Fruit fly (Drosophila melanogaster) whole organism: Measurements from ENCODE around the gene sea.

Source experiments
- CG8478 ChIP-seq: fragments of >200 bp; optimal IDR thresholded peaks from 2 replicates; lab custom pipeline; 2018; ENCODE audit warnings: inconsistent platforms
- Dll ChIP-seq: fragments of >200 bp; optimal IDR thresholded peaks from 2 replicates; lab custom pipeline; 2017
- EcR ChIP-seq, 2 experiments: fragments of >200 bp; optimal IDR thresholded peaks; 2 replicates each; lab custom pipeline; 2017; ENCODE audit warnings: missing biosample characterization in 2 of 2, missing genetic modification characterization in 2 of 2, missing genetic modification reagents in 2 of 2
- pan ChIP-seq: fragments of >200 bp; optimal IDR thresholded peaks from 2 replicates; lab custom pipeline; 2017
- psq ChIP-seq: fragments of >200 bp; optimal IDR thresholded peaks from 2 replicates; lab custom pipeline; 2017
- usp ChIP-seq: fragments of >200 bp; optimal IDR thresholded peaks from 2 replicates; lab custom pipeline; 2017; ENCODE audit warnings: missing biosample characterization, missing genetic modification characterization, mixed read lengths

Gene sea

DNA sequence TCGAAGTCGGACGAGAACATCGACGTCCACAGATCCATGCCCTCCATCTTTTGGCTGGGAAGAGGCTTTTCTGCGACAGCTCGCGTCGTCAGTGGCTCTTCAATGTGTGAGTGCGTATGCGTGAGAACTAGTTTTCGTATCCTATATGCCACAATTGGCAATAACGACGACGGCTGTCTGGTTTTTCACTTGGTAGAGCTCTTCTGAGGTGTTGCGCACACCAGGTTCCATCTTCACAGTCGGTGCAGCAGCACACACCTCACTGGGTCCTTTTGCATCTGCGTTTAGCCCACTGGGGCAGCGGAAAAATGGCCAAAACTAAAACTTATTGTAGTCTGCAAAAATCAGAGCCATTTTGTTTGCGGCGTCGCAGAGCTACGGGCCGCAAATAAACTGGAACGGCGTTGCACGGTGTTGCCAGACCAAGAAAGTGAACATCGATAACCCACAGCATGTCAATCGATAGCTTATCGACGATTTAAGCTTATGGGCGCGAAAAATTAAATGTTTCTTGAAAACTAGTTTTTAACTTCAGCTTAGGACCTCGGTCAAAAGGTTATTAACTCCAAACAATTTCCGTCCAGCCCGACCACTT, 23.0 kb upstream of the sea start, which contains the start of gene CG6791:
TSS of gene CG6791 (minus strand) at position 383 of the 595 bp plus-strand sequence.
- TF ChIP-seq psq (lab: Kevin White, UChicago) = no peak
- TF ChIP-seq usp (GFP tag; lab: Kevin White, UChicago) = no peak
- TF ChIP-seq pan (lab: Kevin White, UChicago) = no peak
- TF ChIP-seq EcR (GFP tag; optimal IDR thresholded peaks at IDR 0.05; lab: Kevin White, UChicago) = no peak
- TF ChIP-seq Dll (lab: Kevin White, UChicago) = no peak
- TF ChIP-seq CG8478 (lab: Kevin White, UChicago) = no peak

DNA sequence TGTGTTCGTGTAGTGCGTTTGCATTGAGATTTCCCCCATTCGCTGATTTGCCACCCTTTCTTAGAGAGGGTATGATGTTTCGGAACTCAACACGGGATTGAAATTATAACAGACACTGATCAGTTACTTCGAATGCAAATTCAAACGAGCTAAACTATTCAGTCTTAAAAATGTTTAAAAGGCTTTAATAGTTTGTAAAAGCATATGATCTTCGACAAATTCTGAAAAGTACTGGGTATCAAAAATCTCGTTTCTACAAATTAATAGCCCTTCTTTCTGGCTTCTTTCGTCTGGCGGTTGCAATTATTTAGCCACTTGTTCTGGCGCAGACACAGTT, 15.4 kb upstream of the sea start:
- no peak for TF ChIP-seq EcR (GFP tag; optimal IDR thresholded peaks at IDR 0.05; lab: Kevin White, UChicago)
- no peak for TF ChIP-seq usp (GFP tag; lab: Kevin White, UChicago)
- TF ChIP-seq psq (lab: Kevin White, UChicago) = no peak
- TF ChIP-seq pan (lab: Kevin White, UChicago) = peak; percentile 35

DNA sequence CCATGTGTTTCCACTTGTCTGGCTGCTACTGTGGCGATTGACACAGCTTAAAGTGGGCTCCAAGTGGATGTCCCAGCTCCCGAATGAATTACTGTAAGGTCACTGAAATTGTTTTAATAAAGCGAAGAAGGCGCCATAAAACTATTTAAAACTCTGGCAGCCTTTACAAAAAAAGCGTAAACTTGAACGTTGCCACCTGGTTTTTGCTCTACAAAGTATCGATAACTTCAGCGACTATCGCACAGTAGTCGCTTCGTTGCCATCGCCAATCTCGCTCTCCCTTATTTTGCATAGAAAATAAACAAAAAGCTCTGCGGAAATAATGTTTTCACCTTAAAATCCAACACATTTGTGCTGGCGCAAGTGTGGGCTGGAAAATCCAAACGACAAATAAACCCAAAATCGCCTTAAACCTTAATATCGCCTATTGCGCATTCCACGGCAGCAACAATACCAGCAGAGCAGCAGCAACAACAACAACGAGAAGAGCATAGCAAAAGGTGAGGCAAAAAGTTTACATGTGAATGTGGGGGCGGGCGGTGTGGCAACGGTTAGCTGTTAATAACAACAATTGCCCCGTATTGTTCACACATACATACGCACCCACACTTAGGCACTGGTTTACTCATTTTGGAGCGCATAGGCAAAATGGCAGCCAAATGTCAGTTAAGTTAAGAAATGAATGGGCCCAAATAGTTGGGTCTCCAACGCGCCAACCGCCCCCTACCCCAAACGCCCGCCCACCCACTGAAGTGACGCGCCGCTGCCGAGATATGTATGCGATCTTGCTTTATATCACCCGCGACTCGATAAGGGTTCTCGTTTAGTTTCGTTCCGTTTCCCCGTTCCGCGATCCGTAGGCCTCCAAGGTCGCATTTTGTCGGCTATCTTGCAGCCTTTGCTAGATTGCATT, 14.7 kb upstream of the sea start, which contains the start of gene wkd:
TSS of gene wkd (plus strand) at position 237 of the 913 bp plus-strand sequence.
- TF ChIP-seq pan (lab: Kevin White, UChicago) (no peak), Dll (lab: Kevin White, UChicago) (no peak), usp (GFP tag; lab: Kevin White, UChicago) (no peak), psq (lab: Kevin White, UChicago) (no peak), EcR (GFP tag; optimal IDR thresholded peaks at IDR 0.05; lab: Kevin White, UChicago) (no peak), CG8478 (lab: Kevin White, UChicago) (no peak)

DNA sequence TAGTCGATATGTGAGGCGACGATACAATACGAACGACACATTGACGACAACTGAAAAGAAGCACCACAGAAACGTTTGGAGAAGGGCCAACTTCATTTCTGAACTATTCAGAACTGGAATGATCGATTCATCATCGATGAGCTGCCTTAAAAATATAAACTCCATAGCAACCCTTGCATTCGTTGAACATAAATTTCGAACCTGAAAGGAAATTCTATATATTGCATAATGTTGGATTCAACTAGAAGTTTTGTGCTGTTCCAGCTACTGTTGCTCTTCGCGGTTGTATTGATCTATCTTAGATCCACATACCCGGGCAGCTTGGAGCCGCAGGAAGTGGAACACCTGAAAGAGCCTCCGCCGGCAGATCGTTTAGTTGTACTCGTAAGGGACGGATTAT, 11.8 kb upstream of the sea start, which contains the start of the genes CG6790 and CG5342:
TSS of gene CG6790 (minus strand) at position 101 of the 400 bp plus-strand sequence.
TSS of gene CG5342 (plus strand) at position 182 of the 400 bp plus-strand sequence.
- TF ChIP-seq Dll (lab: Kevin White, UChicago) (no peak), pan (lab: Kevin White, UChicago) (no peak), usp (GFP tag; lab: Kevin White, UChicago) (no peak), EcR (GFP tag; optimal IDR thresholded peaks at IDR 0.05; lab: Kevin White, UChicago) (no peak)

DNA sequence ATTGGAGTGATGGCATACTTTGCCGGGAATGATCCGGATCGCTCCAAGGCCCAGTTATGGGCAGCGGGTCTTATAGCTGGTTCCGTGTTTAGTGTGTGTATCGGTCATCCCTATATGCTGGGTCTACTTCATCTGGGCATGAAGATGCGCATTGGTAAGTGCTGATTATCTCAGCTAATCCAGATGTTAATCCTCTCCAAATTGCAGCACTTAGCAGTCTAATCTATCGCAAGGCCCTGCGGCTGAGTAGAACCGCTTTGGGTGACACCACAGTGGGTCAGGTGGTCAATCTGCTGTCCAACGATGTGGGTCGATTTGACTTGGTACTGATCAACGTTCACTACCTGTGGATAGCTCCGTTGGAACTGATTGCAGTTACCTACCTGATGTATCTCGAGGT, 4.6 kb upstream of the sea start:
- no peak for TF ChIP-seq usp (GFP tag; lab: Kevin White, UChicago)
- TF ChIP-seq Dll (lab: Kevin White, UChicago) = no peak
- no peak for TF ChIP-seq CG8478 (lab: Kevin White, UChicago)
- TF ChIP-seq EcR (GFP tag; optimal IDR thresholded peaks at IDR 0.05; lab: Kevin White, UChicago) = no peak
- TF ChIP-seq pan (lab: Kevin White, UChicago) = no peak

DNA sequence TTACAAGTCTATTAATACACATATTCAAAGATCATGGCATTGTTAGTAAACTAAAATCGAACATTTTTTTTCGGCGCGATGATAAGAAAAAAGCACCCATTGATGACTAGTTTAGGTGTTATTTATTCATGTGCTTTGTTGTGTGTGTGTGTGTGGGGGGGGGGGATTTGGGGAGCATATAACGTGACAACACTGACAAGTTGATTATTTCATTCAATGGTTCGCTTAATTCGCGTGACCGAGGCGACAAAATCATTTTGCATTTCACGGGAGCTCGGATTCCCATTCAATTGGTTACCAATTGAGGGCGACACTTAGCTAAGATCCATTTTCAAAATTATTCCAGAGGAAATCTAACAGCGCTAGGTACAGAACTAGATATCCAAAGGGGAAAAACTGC, 3.1 kb upstream of the sea start:
- no peak for TF ChIP-seq EcR (GFP tag; optimal IDR thresholded peaks at IDR 0.05; lab: Kevin White, UChicago)
- no peak for TF ChIP-seq pan (lab: Kevin White, UChicago)
- no peak for TF ChIP-seq CG8478 (lab: Kevin White, UChicago)

DNA sequence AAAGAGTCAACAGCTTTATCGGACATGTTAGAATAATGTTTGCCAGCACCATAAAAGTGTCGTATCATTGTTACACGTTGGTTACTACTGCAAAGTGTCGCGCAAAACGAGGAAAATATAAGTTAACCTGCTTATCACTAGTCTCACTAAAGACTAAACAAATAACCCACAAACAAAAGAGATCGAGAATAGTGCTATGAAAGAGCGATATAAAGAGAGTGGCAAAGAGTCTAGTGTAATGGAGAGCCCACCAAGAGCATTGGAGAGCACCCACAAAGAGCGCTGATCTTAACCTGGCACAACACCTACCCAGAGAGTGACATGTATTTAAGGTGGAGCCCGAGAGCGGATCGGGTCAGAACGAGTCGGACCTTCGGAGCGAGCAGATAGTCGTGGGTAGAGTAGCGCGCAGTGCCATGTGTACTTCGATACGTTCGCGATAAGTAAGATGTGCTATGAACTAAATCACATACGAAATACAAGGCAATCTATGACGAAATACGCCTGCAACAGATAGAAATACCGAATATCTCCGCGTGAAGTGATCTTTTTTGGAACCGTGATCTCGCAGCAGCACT, 2.1 kb upstream of the sea start, which contains the start of gene Mrp4:
TSS of gene Mrp4 (plus strand) at position 378 of the 578 bp plus-strand sequence.
- TF ChIP-seq pan (lab: Kevin White, UChicago) = no peak
- TF ChIP-seq psq (lab: Kevin White, UChicago) = no peak
- TF ChIP-seq Dll (lab: Kevin White, UChicago) = no peak
- TF ChIP-seq usp (GFP tag; lab: Kevin White, UChicago) = no peak
- TF ChIP-seq EcR (GFP tag; optimal IDR thresholded peaks at IDR 0.05; lab: Kevin White, UChicago) = no peak
- no peak for TF ChIP-seq CG8478 (lab: Kevin White, UChicago)

DNA sequence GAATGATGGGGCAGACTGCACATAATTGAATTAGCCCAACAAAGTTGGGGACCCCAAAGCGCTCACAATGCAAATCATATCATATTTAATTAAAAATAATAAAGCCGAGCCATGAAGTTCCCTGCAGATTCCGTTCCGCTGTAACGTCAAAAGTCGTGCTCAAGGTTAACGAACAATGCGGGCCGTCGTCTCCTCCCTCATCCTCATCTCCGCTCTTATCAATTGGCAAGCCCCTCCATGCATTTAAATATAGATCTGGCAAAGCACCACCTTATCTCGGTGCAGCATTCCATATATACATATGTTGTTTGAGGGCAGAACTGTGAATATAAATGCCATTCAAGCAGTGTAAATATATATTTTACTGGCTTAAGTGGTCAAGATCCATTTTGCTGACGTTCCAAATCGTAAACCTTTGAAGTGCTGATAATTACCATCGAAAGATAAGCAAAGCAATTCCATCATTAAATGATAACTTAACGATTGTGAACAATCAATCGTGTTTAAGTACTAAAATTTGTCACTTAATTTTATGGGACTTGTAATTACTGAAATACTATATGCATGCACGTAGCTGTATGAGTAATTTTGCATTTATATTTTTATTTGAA, 2.0 kb downstream of the sea start:
- TF ChIP-seq EcR (GFP tag; optimal IDR thresholded peaks at IDR 0.05; lab: Kevin White, UChicago) (no peak), usp (GFP tag; lab: Kevin White, UChicago) (no peak), CG8478 (lab: Kevin White, UChicago) (no peak), Dll (lab: Kevin White, UChicago) (no peak), pan (lab: Kevin White, UChicago) (no peak), psq (lab: Kevin White, UChicago) (no peak)

DNA sequence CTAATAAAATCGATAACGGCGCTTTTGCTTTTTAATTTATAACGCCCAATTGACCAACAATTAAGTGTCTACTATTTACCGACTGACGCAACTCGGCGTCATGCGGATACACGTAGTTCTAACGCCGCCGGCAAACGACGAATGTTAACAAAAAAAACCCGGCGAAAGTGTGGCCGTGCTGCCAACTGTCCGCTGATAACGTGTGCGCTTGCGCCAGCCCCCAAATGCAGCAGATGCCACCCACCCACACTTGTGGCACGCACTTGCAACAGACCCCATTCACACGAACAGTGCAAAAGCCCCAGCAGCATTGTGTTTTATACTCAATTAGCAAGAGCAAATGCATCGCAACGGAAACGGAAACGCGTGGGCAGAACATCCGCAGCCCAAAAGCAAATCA, 3.7 kb downstream of the sea start:
- TF ChIP-seq pan (lab: Kevin White, UChicago) (no peak), usp (GFP tag; lab: Kevin White, UChicago) (no peak), EcR (GFP tag; optimal IDR thresholded peaks at IDR 0.05; lab: Kevin White, UChicago) (no peak), psq (lab: Kevin White, UChicago) (no peak), CG8478 (lab: Kevin White, UChicago) (no peak), Dll (lab: Kevin White, UChicago) (no peak)

DNA sequence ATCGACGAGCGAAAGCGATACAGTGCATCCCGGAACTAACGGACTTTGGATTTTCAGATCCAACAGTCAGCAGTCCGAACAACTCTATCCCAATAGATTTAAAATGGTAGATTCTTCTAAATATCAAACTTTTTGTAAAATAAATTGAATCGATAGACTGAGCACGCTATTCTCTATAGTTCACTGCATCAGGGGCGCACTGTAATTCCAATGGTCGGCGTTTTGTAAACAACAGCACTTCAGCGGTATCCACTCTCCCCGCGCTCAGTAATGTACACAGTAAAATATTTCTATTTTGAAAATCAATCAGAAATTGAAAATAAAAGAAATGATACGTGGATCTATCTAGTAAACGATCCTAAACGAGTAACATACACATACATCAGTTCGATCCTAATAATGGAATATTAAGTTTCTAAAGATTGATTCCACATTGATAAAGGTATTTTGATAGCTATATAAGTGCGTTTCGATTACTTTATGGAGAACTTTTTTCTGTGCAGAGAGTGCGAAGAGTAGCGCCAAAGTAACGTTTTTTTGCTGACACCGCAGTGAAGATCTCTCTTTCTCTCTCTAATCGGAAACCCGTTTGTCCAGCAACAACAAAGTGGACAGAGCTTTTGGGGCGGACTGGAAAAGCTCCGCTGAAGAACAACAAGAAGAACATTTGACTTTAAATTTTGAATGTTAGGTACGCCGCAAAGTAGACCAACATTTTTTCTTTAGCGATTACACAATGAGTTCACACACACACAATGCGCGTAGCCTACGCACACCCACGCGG, 4.3 kb downstream of the sea start:
- TF ChIP-seq CG8478 (lab: Kevin White, UChicago) (peak; percentile 15), pan (lab: Kevin White, UChicago) (no peak), usp (GFP tag; lab: Kevin White, UChicago) (no peak), Dll (lab: Kevin White, UChicago) (no peak)
